Worm (Caenorhabditis elegans) whole organism, L3 larva: ENCODE results near the gene F30H5.5.

Experiments
- ZK546.5 ChIP-seq: sonication (generic microtip); optimal IDR thresholded peaks from 2 replicates; lab custom pipeline; 2017; ENCODE audit warnings: missing biosample characterization, missing genetic modification characterization
- aly-2 ChIP-seq: fragments of 150-350 bp; optimal IDR thresholded peaks from 2 replicates; lab custom pipeline; 2014; ENCODE audit warnings: missing biosample characterization, missing genetic modification characterization
- ceh-82 ChIP-seq: fragments of 150-350 bp; optimal IDR thresholded peaks from 2 replicates; lab custom pipeline; 2014; ENCODE audit warnings: missing biosample characterization, missing genetic modification characterization
- daf-12 ChIP-seq: fragments of 150-350 bp; optimal IDR thresholded peaks from 2 replicates; lab custom pipeline; 2014; ENCODE audit warnings: missing biosample characterization, missing genetic modification reagents, missing genetic modification characterization
- hmg-11 ChIP-seq: sonication (generic microtip); optimal IDR thresholded peaks from 2 replicates; lab custom pipeline; 2016; ENCODE audit warnings: missing genetic modification characterization, missing compliant biosample characterization
- lin-39 ChIP-seq: fragments of 150-350 bp; optimal IDR thresholded peaks from 2 replicates; lab custom pipeline; 2018; ENCODE audit warnings: missing biosample characterization, missing genetic modification reagents, missing genetic modification characterization
- nfya-1 ChIP-seq: sonication (generic microtip); optimal IDR thresholded peaks from 2 replicates; lab custom pipeline; 2017; ENCODE audit warnings: missing genetic modification characterization, mild to moderate bottlenecking, missing compliant biosample characterization, antibody characterized with exemption, moderate library complexity; ENCODE audit not compliant: insufficient read depth
- nhr-77 ChIP-seq: fragments of 150-350 bp; optimal IDR thresholded peaks from 2 replicates; lab custom pipeline; 2014; ENCODE audit warnings: missing biosample characterization, missing genetic modification characterization
- sea-2 ChIP-seq: fragments of 150-350 bp; sonication (generic microtip); optimal IDR thresholded peaks from 4 replicates; lab custom pipeline; 2014; ENCODE audit warnings: missing biosample characterization, missing genetic modification reagents, missing genetic modification characterization
- snpc-4 ChIP-seq: fragments of 150-350 bp; optimal IDR thresholded peaks from 2 replicates; lab custom pipeline; 2014; ENCODE audit warnings: missing biosample characterization, missing genetic modification characterization

- TF ChIP-seq nhr-77, result no peak
- TF ChIP-seq sea-2 (GFP tag; lab: Kevin White, UChicago), result no peak
- TF ChIP-seq snpc-4 (tag; lab: Kevin White, UChicago), result no peak
- no peak for TF ChIP-seq lin-39 (tag; lab: Kevin White, UChicago)
- TF ChIP-seq aly-2, result no peak
- no peak for TF ChIP-seq daf-12
- no peak for TF ChIP-seq nfya-1
- no peak for TF ChIP-seq ceh-82 (tag; lab: Kevin White, UChicago)
- TF ChIP-seq ZK546.5 (tag; lab: Kevin White, UChicago), result no peak
- no peak for TF ChIP-seq hmg-11
Measured at ce11 chrIII:532152-532551, 43.6 kb downstream of the F30H5.5 start.
